Worm (Caenorhabditis elegans) whole organism, midembryonic: ENCODE measurements around the gene vps-37.

Source experiments
- T22C8.4 ChIP-seq: fragments of 200-800 bp; sonication (Bioruptor generic); IDR thresholded peaks from 2 replicates; pipeline ENCODE4 v1.3.6; 2022; ENCODE audit warnings: missing genetic modification characterization, missing compliant biosample characterization
- cog-1 ChIP-seq: sonication (generic microtip); optimal IDR thresholded peaks from 2 replicates; lab custom pipeline; 2016; ENCODE audit warnings: missing genetic modification characterization, missing compliant biosample characterization
- flt-1 ChIP-seq: fragments of 200-800 bp; sonication (Bioruptor generic); IDR thresholded peaks from 2 replicates; pipeline ENCODE4 v1.3.6; 2022; ENCODE audit warnings: missing genetic modification characterization, missing compliant biosample characterization
- klf-2 ChIP-seq: fragments of 200-800 bp; sonication (Bioruptor generic); conservative IDR thresholded peaks from 2 replicates; pipeline ENCODE4 v1.3.6; 2022; ENCODE audit warnings: missing genetic modification reagents, missing genetic modification characterization, missing compliant biosample characterization
- med-1 ChIP-seq: sonication (generic microtip); optimal IDR thresholded peaks from 2 replicates; lab custom pipeline; 2017; ENCODE audit warnings: missing genetic modification characterization, mild to moderate bottlenecking, missing compliant biosample characterization, antibody characterized with exemption, missing genetic modification reagents; ENCODE audit not compliant: insufficient read depth
- ref-1 ChIP-seq: fragments of 200-800 bp; sonication (Bioruptor generic); conservative IDR thresholded peaks from 2 replicates; pipeline ENCODE4 v1.3.6; 2022; ENCODE audit warnings: missing genetic modification reagents, missing genetic modification characterization, missing compliant biosample characterization
- tab-1 ChIP-seq: fragments of 200-800 bp; sonication (Bioruptor generic); IDR thresholded peaks from 2 replicates; pipeline ENCODE4 v1.3.6; 2022; ENCODE audit warnings: missing genetic modification characterization, missing compliant biosample characterization
- ztf-23 ChIP-seq: fragments of 200-800 bp; sonication (Bioruptor generic); IDR thresholded peaks from 2 replicates; pipeline ENCODE4 v1.3.6; 2022; ENCODE audit warnings: missing genetic modification reagents, missing genetic modification characterization, missing compliant biosample characterization
- ztf-29 ChIP-seq: fragments of 200-800 bp; sonication (Bioruptor generic); IDR thresholded peaks from 2 replicates; pipeline ENCODE4 v1.3.6; 2022; ENCODE audit warnings: missing genetic modification reagents, missing genetic modification characterization, missing compliant biosample characterization

vps-37 gene

DNA sequence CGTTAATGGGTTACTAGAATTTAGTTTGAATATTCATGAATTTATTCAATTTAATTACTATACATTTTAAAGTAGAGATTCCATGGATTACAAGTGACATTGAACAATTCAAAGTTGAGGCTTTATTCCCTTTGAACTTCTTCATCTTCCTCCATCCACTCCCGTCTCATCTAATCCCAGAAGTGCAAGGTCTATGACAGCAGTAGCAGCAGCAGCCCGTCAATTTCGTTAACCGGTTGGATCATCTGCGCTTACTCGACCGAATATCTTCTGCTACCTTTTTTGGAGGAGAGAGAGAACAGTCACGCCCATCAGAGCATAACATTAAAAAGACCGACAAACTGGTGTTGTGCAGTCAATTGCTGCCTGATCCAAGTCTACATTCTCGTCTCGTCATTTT lies 24.8 kb downstream of the vps-37 start, which contains the start of gene M03E7.2:
M03E7.2 (plus strand) TSS at position 301 of the 400 bp plus-strand sequence.
- TF ChIP-seq med-1 (GFP tag; lab: Kevin White, UChicago) = no peak
- no peak for TF ChIP-seq ref-1 (GFP tag; lab: Robert Waterston, UW)
- TF ChIP-seq flt-1 = no peak
- TF ChIP-seq T22C8.4 (GFP tag; lab: Robert Waterston, UW) = no peak
- no peak for TF ChIP-seq klf-2
- no peak for TF ChIP-seq ztf-29
- TF ChIP-seq ztf-23 (GFP tag; lab: Robert Waterston, UW) = no peak
- TF ChIP-seq cog-1 (tag; lab: Kevin White, UChicago) = no peak
- TF ChIP-seq tab-1 = no peak

- no peak for TF ChIP-seq T22C8.4 (GFP tag; lab: Robert Waterston, UW)
- TF ChIP-seq med-1 (GFP tag; lab: Kevin White, UChicago) = no peak
- TF ChIP-seq ref-1 (GFP tag; lab: Robert Waterston, UW) = no peak
- TF ChIP-seq klf-2 = no peak
- no peak for TF ChIP-seq ztf-23 (GFP tag; lab: Robert Waterston, UW)
- TF ChIP-seq tab-1 = no peak
- TF ChIP-seq ztf-29 = no peak
- TF ChIP-seq flt-1 = no peak
- TF ChIP-seq cog-1 (tag; lab: Kevin White, UChicago) = no peak
Observed at ce11 chrV:5619372-5619771, 26.9 kb downstream of the vps-37 start.

ce11 chrV:5620040-5620439 lies 27.5 kb downstream of the vps-37 start, which contains the start of gene memb-2:
TSS of gene memb-2 (minus strand) at chrV:5620140.
- TF ChIP-seq ztf-23 (GFP tag; lab: Robert Waterston, UW) (no peak), cog-1 (tag; lab: Kevin White, UChicago) (no peak), med-1 (GFP tag; lab: Kevin White, UChicago) (no peak), klf-2 (no peak), flt-1 (no peak), T22C8.4 (GFP tag; lab: Robert Waterston, UW) (no peak), ztf-29 (no peak), ref-1 (GFP tag; lab: Robert Waterston, UW) (no peak), tab-1 (no peak)

- TF ChIP-seq ztf-29 = no peak
- no peak for TF ChIP-seq flt-1
- TF ChIP-seq cog-1 (tag; lab: Kevin White, UChicago) = no peak
Observed at ce11 chrV:5621390-5621789, 28.9 kb downstream of the vps-37 start, which contains the start of gene M03E7.1. TSS of gene M03E7.1 (plus strand) at chrV:5621690.

DNA sequence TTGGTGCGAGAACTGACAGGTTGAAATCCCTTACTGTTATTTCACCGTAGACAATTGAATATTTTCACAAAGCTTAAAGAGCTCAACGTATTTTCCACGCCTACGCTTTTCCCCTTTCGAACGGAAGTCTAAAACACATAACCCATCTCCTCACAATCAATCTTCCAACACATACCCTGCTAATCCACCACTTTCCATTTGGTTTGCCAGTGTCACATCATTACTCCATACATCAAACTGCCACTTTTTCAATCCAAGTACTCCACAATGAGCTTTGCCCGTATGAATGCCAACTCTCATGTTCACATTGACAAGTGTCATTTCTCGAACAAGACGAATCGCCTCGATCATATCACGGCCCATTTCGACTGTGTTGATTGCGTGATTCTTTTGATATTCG lies 35.5 kb downstream of the vps-37 start:
- TF ChIP-seq ref-1 (GFP tag; lab: Robert Waterston, UW) (no peak), ztf-29 (no peak), flt-1 (no peak), tab-1 (no peak), T22C8.4 (GFP tag; lab: Robert Waterston, UW) (no peak), cog-1 (tag; lab: Kevin White, UChicago) (no peak), klf-2 (no peak), med-1 (GFP tag; lab: Kevin White, UChicago) (no peak), ztf-23 (GFP tag; lab: Robert Waterston, UW) (no peak)

DNA sequence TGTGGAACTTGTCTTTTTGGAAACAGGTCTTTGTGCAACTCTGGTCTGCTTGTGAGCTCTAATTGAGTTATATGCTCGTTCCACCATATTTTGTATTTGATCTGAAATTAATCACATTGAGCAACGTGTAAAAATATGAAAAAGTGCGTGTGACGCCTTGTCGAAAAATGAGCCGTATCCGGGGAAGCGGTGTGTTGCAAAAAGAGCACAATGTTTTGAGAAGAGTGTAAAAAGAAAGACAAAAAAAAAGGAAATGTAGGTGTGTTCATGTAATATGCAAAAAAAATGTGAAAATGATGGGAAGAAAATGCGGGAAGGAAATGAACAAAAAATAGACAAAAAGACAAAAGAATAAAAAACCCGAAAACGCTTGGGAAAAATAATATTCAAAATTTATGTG lies 38.3 kb downstream of the vps-37 start, which contains the start of gene acy-4:
acy-4 (minus strand) TSS at position 101 of the 400 bp plus-strand sequence.
- TF ChIP-seq med-1 (GFP tag; lab: Kevin White, UChicago) = no peak
- no peak for TF ChIP-seq tab-1
- TF ChIP-seq ref-1 (GFP tag; lab: Robert Waterston, UW) = no peak
- TF ChIP-seq ztf-29 = no peak
- TF ChIP-seq ztf-23 (GFP tag; lab: Robert Waterston, UW) = no peak
- TF ChIP-seq cog-1 (tag; lab: Kevin White, UChicago) = no peak
- TF ChIP-seq flt-1 = no peak
- TF ChIP-seq T22C8.4 (GFP tag; lab: Robert Waterston, UW) = no peak
- TF ChIP-seq klf-2 = no peak

DNA sequence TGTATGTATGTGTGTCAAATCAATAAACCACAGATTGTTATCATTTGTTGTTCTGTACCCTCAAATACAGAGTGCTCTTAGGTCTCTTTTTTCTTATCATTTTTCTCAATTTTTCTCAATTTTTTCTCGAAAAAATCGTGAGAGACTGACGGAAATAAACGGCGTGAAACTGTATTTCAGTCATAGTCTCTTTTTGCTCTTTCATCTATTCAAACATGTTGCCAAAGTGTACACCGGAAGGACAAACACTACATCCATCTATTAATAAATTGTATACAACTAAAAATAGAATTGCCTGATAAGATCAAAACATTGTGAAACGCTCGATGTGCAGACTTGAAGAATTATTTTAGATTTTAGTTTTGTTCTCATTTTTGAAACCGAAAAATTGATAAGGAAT lies 41.9 kb downstream of the vps-37 start:
- TF ChIP-seq flt-1 (no peak), T22C8.4 (GFP tag; lab: Robert Waterston, UW) (no peak), cog-1 (tag; lab: Kevin White, UChicago) (no peak), ztf-29 (no peak), tab-1 (no peak), ztf-23 (GFP tag; lab: Robert Waterston, UW) (no peak), klf-2 (no peak), ref-1 (GFP tag; lab: Robert Waterston, UW) (no peak), med-1 (GFP tag; lab: Kevin White, UChicago) (no peak)
